Worm (Caenorhabditis elegans) whole organism, L4/young adult: ENCODE results near the gene thoc-2.

Experiments used
- dao-5 ChIP-seq: sonication (generic microtip); optimal IDR thresholded peaks from 2 replicates; lab custom pipeline; 2016; ENCODE audit warnings: missing genotype, missing genetic modification characterization, moderate library complexity, missing compliant biosample characterization
- him-1 ChIP-seq: sonication (generic microtip); optimal IDR thresholded peaks from 2 replicates; lab custom pipeline; 2016; ENCODE audit warnings: missing genotype, missing genetic modification reagents, missing genetic modification characterization, missing compliant biosample characterization

DNA sequence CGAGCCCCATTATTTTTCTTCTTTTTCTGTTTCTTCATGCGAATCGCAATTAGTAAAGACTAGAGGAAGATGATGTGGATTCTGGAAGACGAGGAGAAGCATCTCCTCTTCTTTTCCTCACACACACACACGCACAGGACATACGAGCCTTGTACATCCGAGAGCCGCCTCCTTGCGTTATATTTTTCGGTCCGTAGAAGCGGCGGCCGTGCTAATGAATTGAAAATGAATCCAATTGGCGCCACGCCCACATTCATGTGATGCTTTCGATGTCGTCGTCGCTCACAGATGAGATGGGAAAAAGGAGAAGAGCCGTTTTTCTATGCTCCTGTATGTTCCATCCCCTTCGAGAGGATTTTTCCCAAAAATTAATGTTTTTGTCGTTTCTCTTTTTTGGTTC, 16.4 kb upstream of the thoc-2 start:
- TF ChIP-seq dao-5 (tag; lab: Kevin White, UChicago) (no peak), him-1 (no peak)
